Worm (Caenorhabditis elegans) whole organism, L1 larva: ENCODE measurements around the gene gex-2.

Source experiments
- C34B4.2 ChIP-seq: sonication (generic microtip); optimal IDR thresholded peaks from 2 replicates; lab custom pipeline; 2017; ENCODE audit warnings: mild to moderate bottlenecking, missing genetic modification characterization, missing compliant biosample characterization
- Y116A8C.19 ChIP-seq: sonication (generic microtip); optimal IDR thresholded peaks from 2 replicates; lab custom pipeline; 2016; ENCODE audit warnings: missing compliant biosample characterization, missing genetic modification characterization, borderline replicate concordance
- ama-1 ChIP-seq: fragments of 150-350 bp; optimal IDR thresholded peaks from 2 replicates; lab custom pipeline; 2014
- ceh-82 ChIP-seq, 3 experiments: fragments of 150-350 bp in 1 of 3; sonication (generic microtip) in 2 of 3; optimal IDR thresholded peaks; 2 replicates each; lab custom pipeline; 2014 to 2017; ENCODE audit warnings: missing biosample characterization in 3 of 3, missing genetic modification characterization in 3 of 3
- ceh-88 ChIP-seq: fragments of 200-800 bp; sonication (Bioruptor generic); IDR thresholded peaks from 2 replicates; pipeline ENCODE4 v1.3.6; 2022; ENCODE audit warnings: missing genetic modification characterization, missing compliant biosample characterization
- ces-1 ChIP-seq: fragments of 150-350 bp; optimal IDR thresholded peaks from 2 replicates; lab custom pipeline; 2014; ENCODE audit warnings: missing biosample characterization, missing genetic modification reagents, missing genetic modification characterization
- dsc-1 ChIP-seq: sonication (generic microtip); optimal IDR thresholded peaks from 2 replicates; lab custom pipeline; 2016; ENCODE audit warnings: mild to moderate bottlenecking, missing genetic modification characterization, missing compliant biosample characterization
- efl-1 ChIP-seq, 4 experiments: fragments of 150-350 bp; optimal IDR thresholded peaks in 3 of 4; peaks in 1 of 4; 1 replicate in 1 of 4; 2 replicates in 3 of 4; lab custom pipeline; 2014; ENCODE audit warnings: missing biosample characterization in 2 of 4, missing genetic modification characterization in 2 of 4, missing genetic modification reagents in 2 of 4
- egl-13 ChIP-seq: sonication (generic microtip); optimal IDR thresholded peaks from 2 replicates; lab custom pipeline; 2016; ENCODE audit warnings: missing genotype, missing genetic modification reagents, missing genetic modification characterization, missing compliant biosample characterization
- elt-2 ChIP-seq: sonication (generic microtip); optimal IDR thresholded peaks from 2 replicates; lab custom pipeline; 2016; ENCODE audit warnings: missing genetic modification characterization, mild to moderate bottlenecking, inconsistent platforms, missing compliant biosample characterization, missing genetic modification reagents
- ets-5 ChIP-seq: fragments of 200-800 bp; sonication (Bioruptor generic); IDR thresholded peaks from 2 replicates; pipeline ENCODE4 v1.3.6; 2022; ENCODE audit warnings: missing genetic modification characterization, missing compliant biosample characterization
- fkh-8 ChIP-seq: sonication (generic microtip); optimal IDR thresholded peaks from 2 replicates; lab custom pipeline; 2016; ENCODE audit warnings: mild to moderate bottlenecking, missing genetic modification characterization, missing compliant biosample characterization
- fos-1 ChIP-seq: fragments of 150-350 bp; optimal IDR thresholded peaks from 2 replicates; lab custom pipeline; 2014; ENCODE audit warnings: missing biosample characterization, missing genetic modification characterization
- grh-1 ChIP-seq: fragments of 200-800 bp; sonication (Bioruptor generic); IDR thresholded peaks from 2 replicates; pipeline ENCODE4 v1.3.6; 2022; ENCODE audit warnings: missing genetic modification reagents, missing genetic modification characterization, missing compliant biosample characterization
- hlh-4 ChIP-seq: sonication (generic microtip); optimal IDR thresholded peaks from 2 replicates; lab custom pipeline; 2016; ENCODE audit warnings: mild to moderate bottlenecking, missing genetic modification characterization, missing compliant biosample characterization
- jun-1 ChIP-seq: fragments of 150-350 bp; optimal IDR thresholded peaks from 2 replicates; lab custom pipeline; 2014; ENCODE audit warnings: missing biosample characterization, missing genetic modification reagents, missing genetic modification characterization
- lin-13 ChIP-seq: fragments of 150-350 bp; optimal IDR thresholded peaks from 2 replicates; lab custom pipeline; 2014; ENCODE audit warnings: missing biosample characterization, missing genetic modification reagents, missing genetic modification characterization
- lin-14 ChIP-seq: fragments of 200-800 bp; sonication (Bioruptor generic); optimal IDR thresholded peaks from 2 replicates; lab custom pipeline; 2018; ENCODE audit warnings: mild to moderate bottlenecking, missing genetic modification characterization, moderate library complexity, missing compliant biosample characterization
- lin-15B ChIP-seq: fragments of 150-350 bp; sonication (generic microtip); optimal IDR thresholded peaks from 3 replicates; lab custom pipeline; 2014; ENCODE audit warnings: missing biosample characterization, missing genetic modification characterization
- lin-35 ChIP-seq, 2 experiments: fragments of 150-350 bp; optimal IDR thresholded peaks; 2 replicates each; lab custom pipeline; 2014; ENCODE audit warnings: missing biosample characterization in 2 of 2, missing genetic modification characterization in 2 of 2, missing genetic modification reagents in 2 of 2
- mdl-1 ChIP-seq, 2 experiments: fragments of 150-350 bp; optimal IDR thresholded peaks; 2 replicates each; lab custom pipeline; 2014 to 2017; ENCODE audit warnings: missing biosample characterization in 2 of 2, missing genetic modification characterization in 2 of 2, inconsistent platforms in 1 of 2
- mef-2 ChIP-seq: fragments of 150-350 bp; optimal IDR thresholded peaks from 2 replicates; lab custom pipeline; 2014; ENCODE audit warnings: missing biosample characterization, missing genetic modification characterization
- mep-1 ChIP-seq: fragments of 150-350 bp; optimal IDR thresholded peaks from 2 replicates; lab custom pipeline; 2014; ENCODE audit warnings: missing biosample characterization, missing genetic modification characterization
- nhr-19 ChIP-seq: fragments of 200-800 bp; sonication (Bioruptor generic); conservative IDR thresholded peaks from 2 replicates; pipeline ENCODE4 v1.3.6; 2022; ENCODE audit warnings: missing genetic modification characterization, missing compliant biosample characterization
- nhr-20 ChIP-seq: sonication (generic microtip); optimal IDR thresholded peaks from 2 replicates; lab custom pipeline; 2016; ENCODE audit warnings: mild to moderate bottlenecking, missing genetic modification characterization, missing compliant biosample characterization
- nhr-28 ChIP-seq: fragments of 150-350 bp; optimal IDR thresholded peaks from 2 replicates; lab custom pipeline; 2014; ENCODE audit warnings: missing biosample characterization, missing genetic modification characterization
- nhr-71 ChIP-seq: sonication (generic microtip); optimal IDR thresholded peaks from 2 replicates; lab custom pipeline; 2016; ENCODE audit warnings: mild to moderate bottlenecking, missing genetic modification characterization, moderate library complexity, missing compliant biosample characterization
- nhr-77 ChIP-seq: fragments of 150-350 bp; optimal IDR thresholded peaks from 2 replicates; lab custom pipeline; 2014; ENCODE audit warnings: missing biosample characterization, missing genetic modification characterization
- nhr-84 ChIP-seq: sonication (generic microtip); optimal IDR thresholded peaks from 2 replicates; lab custom pipeline; 2017; ENCODE audit warnings: missing biosample characterization, missing genetic modification characterization
- nhr-85 ChIP-seq: sonication (generic microtip); peaks from one replicate; lab custom pipeline; 2016; ENCODE audit warnings: missing genetic modification characterization, inconsistent platforms, missing compliant biosample characterization
- pag-3 ChIP-seq: sonication (generic microtip); optimal IDR thresholded peaks from 2 replicates; lab custom pipeline; 2017; ENCODE audit warnings: missing genetic modification characterization, mild to moderate bottlenecking, missing compliant biosample characterization, antibody characterized with exemption, borderline replicate concordance; ENCODE audit not compliant: insufficient read depth
- pqm-1 ChIP-seq: sonication (generic microtip); optimal IDR thresholded peaks from 3 replicates; lab custom pipeline; 2017; ENCODE audit warnings: missing biosample characterization, missing genetic modification characterization
- snpc-4 ChIP-seq: fragments of 150-350 bp; optimal IDR thresholded peaks from 2 replicates; lab custom pipeline; 2014; ENCODE audit warnings: missing biosample characterization, missing genetic modification characterization
- sox-4 ChIP-seq: sonication (generic microtip); optimal IDR thresholded peaks from 2 replicates; lab custom pipeline; 2016; ENCODE audit warnings: missing genetic modification characterization, missing compliant biosample characterization
- sptf-1 ChIP-seq: fragments of 150-350 bp; optimal IDR thresholded peaks from 2 replicates; lab custom pipeline; 2014; ENCODE audit warnings: missing biosample characterization, missing genetic modification characterization
- tbx-2 ChIP-seq: sonication (generic microtip); optimal IDR thresholded peaks from 2 replicates; lab custom pipeline; 2016; ENCODE audit warnings: missing genetic modification characterization, missing compliant biosample characterization
- tlp-1 ChIP-seq: fragments of 150-350 bp; optimal IDR thresholded peaks from 2 replicates; lab custom pipeline; 2014; ENCODE audit warnings: missing biosample characterization, missing genetic modification characterization
- unc-130 ChIP-seq: fragments of 150-350 bp; optimal IDR thresholded peaks from 2 replicates; lab custom pipeline; 2017; ENCODE audit warnings: missing biosample characterization, missing genetic modification characterization, inconsistent platforms
- unc-86 ChIP-seq: sonication (generic microtip); optimal IDR thresholded peaks from 2 replicates; lab custom pipeline; 2016; ENCODE audit warnings: missing genetic modification characterization, missing compliant biosample characterization
- unc-98 ChIP-seq: fragments of 200-800 bp; sonication (Bioruptor generic); IDR thresholded peaks from 2 replicates; pipeline ENCODE4 v1.3.6; 2022; ENCODE audit warnings: missing genetic modification characterization, missing compliant biosample characterization
- xbp-1 ChIP-seq: sonication (generic microtip); optimal IDR thresholded peaks from 2 replicates; lab custom pipeline; 2016; ENCODE audit warnings: missing genetic modification characterization, missing compliant biosample characterization
- ztf-11 ChIP-seq, 2 experiments: sonication (generic microtip); optimal IDR thresholded peaks; 2 replicates each; lab custom pipeline; 2016 to 2017; ENCODE audit warnings: missing genetic modification characterization in 2 of 2, missing biosample characterization in 1 of 2, missing compliant biosample characterization in 1 of 2

Gene gex-2

DNA sequence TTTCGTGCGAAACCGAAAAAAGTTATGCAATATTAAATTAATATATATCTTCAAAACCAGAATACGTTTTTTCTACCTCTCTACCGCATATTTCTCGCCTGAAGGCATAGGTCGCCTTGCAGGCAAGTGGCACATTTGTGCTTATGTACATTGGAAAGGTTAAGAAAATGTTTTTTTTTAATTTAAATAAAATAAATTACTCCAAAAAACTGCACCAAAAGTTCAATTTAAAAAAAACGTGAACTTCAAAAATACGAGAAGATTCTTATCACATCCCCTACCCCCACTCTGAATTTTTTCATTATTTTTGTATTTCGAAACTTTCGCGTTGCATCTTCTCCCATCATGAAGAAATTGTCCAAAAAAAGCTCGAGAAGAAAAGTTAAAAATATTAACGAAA lies 48.2 kb upstream of the gex-2 start, which contains the start of gene W03G1.2:
Gene W03G1.2, plus strand, starts transcription at position 301 of the 400 bp plus-strand sequence.
- TF ChIP-seq tlp-1 (tag; lab: Kevin White, UChicago): no peak
- TF ChIP-seq, all 84 proteins: peak for 0

- TF ChIP-seq efl-1 (optimal IDR thresholded peaks at IDR 0.05; lab: Kevin White, UChicago) (no peak), efl-1 (GFP tag; optimal IDR thresholded peaks at IDR 0.05 in 1 of 2; lab: Kevin White, UChicago) (peak in 1 of 2 experiments; percentile 64), nhr-77 (tag; lab: Kevin White, UChicago) (no peak)
Measured at ce11 chrIV:531835-532234, 40.7 kb upstream of the gex-2 start, which contains the start of gene glt-7. Gene glt-7 (plus strand): TSS chrIV:532135.

DNA sequence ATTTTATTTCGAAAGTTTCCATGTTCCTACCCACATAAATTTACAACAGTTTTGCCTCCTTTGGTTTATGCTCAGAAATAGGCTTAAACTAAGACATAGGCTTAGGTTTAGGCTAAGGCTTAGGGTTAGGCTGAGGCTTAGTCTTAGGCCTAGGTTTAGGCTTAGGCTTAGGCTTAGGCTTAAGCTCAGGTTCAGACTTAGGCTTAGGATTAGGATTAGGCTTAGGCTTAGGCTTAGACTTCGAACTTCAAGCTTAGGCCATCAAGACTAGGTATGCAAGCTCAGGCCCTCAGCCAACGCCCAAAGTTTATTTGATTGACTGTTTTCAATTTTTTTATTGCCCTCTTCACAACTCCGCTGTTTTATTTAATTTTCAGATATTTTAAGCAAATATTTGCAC lies 26.7 kb upstream of the gex-2 start:
- no peak for TF ChIP-seq unc-98 (GFP tag; lab: Robert Waterston, UW)
- TF ChIP-seq tbx-2 (tag; lab: Kevin White, UChicago): no peak
- no peak for TF ChIP-seq pqm-1 (tag; lab: Kevin White, UChicago)
- no peak for TF ChIP-seq nhr-71 (tag; lab: Kevin White, UChicago)
- no peak for TF ChIP-seq nhr-85 (tag; lab: Kevin White, UChicago)
- no peak for TF ChIP-seq ceh-82 (tag; optimal IDR thresholded peaks at IDR 0.05; lab: Kevin White, UChicago)
- TF ChIP-seq pag-3: no peak
- TF ChIP-seq Y116A8C.19 (tag; lab: Kevin White, UChicago): no peak
- no peak for TF ChIP-seq dsc-1 (tag; lab: Kevin White, UChicago)
- no peak for TF ChIP-seq egl-13 (tag; lab: Kevin White, UChicago)
- no peak for TF ChIP-seq nhr-28 (tag; lab: Kevin White, UChicago)
- TF ChIP-seq jun-1: no peak
- no peak for TF ChIP-seq ets-5
- no peak for TF ChIP-seq unc-130 (tag; lab: Kevin White, UChicago)
- no peak for TF ChIP-seq unc-86
- TF ChIP-seq sox-4 (tag; lab: Kevin White, UChicago): no peak
- no peak for TF ChIP-seq sptf-1 (tag; lab: Kevin White, UChicago)
- no peak for TF ChIP-seq ama-1
- TF ChIP-seq hlh-4: no peak
- TF ChIP-seq snpc-4 (tag; lab: Kevin White, UChicago): no peak

ce11 chrIV:548000-548399 lies 24.6 kb upstream of the gex-2 start, which contains the start of gene F56A11.4:
Gene F56A11.4 (plus strand): TSS chrIV:548300.
- TF ChIP-seq ets-5: no peak
- no peak for TF ChIP-seq tlp-1 (tag; lab: Kevin White, UChicago)
- no peak for TF ChIP-seq fos-1
- no peak for TF ChIP-seq ztf-11 (tag; optimal IDR thresholded peaks at IDR 0.05; lab: Kevin White, UChicago)
- no peak for TF ChIP-seq lin-13 (GFP tag; lab: Kevin White, UChicago)
- TF ChIP-seq ces-1 (GFP tag; lab: Kevin White, UChicago): no peak
- TF ChIP-seq nhr-85 (tag; lab: Kevin White, UChicago): no peak
- no peak for TF ChIP-seq lin-15B (tag; lab: Kevin White, UChicago)
- no peak for TF ChIP-seq nhr-28 (tag; lab: Kevin White, UChicago)

DNA sequence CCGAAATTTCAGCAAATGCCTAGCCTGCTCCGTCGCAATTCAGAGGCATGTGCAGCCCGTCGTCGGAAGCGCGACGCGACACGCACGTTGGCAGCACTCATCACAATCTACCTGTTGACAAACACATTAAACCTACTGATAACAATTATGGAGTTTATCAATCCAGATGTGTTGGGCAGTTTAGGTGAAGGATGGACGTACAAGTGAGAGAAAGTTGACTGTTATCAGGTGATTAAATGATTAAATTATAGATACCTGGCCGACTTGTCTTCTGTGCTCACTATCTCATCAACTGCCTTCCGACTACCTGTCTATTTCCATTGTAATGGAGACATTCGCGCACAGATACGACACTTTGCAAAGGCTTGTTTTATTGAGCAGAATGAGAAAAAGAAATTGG lies 20.6 kb upstream of the gex-2 start:
- TF ChIP-seq ceh-82 (tag; optimal IDR thresholded peaks at IDR 0.05; lab: Kevin White, UChicago): no peak
- peak; percentile 88 for TF ChIP-seq elt-2

DNA sequence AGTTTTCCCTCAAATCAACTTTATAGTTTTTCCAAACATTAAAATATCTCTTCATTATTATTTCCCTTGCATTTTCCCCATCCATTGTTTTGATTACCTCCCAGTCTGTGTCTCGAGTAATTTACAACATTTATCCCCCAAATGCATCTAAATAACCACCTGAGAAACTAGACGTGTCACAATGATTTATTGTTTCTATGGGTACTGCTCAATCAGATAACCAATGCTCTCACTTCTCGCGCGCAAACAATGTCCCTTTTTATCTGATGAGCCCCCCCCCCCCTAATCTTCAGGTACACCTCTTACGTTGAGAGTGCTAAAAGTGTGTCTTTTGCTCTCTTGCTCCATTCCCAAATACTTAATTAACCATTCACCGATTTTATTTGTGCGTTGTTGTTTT lies 18.6 kb upstream of the gex-2 start:
- no peak for TF ChIP-seq mdl-1 (tag; optimal IDR thresholded peaks at IDR 0.05; lab: Kevin White, UChicago)
- no peak for TF ChIP-seq mef-2
- TF ChIP-seq nhr-84 (tag; lab: Kevin White, UChicago): no peak
- no peak for TF ChIP-seq fkh-8 (tag; lab: Kevin White, UChicago)
- no peak for TF ChIP-seq lin-35 (GFP tag; optimal IDR thresholded peaks at IDR 0.05; lab: Kevin White, UChicago)
- TF ChIP-seq ama-1: no peak
- no peak for TF ChIP-seq fos-1
- TF ChIP-seq xbp-1: no peak
- TF ChIP-seq nhr-19 (GFP tag; lab: Robert Waterston, UW): no peak
- TF ChIP-seq mep-1: no peak
- no peak for TF ChIP-seq ceh-88 (GFP tag; lab: Robert Waterston, UW)
- TF ChIP-seq sptf-1 (tag; lab: Kevin White, UChicago): no peak
- TF ChIP-seq nhr-20 (tag; lab: Kevin White, UChicago): no peak
- TF ChIP-seq grh-1 (GFP tag; lab: Robert Waterston, UW): no peak
- no peak for TF ChIP-seq C34B4.2 (tag; lab: Kevin White, UChicago)
- TF ChIP-seq lin-14: no peak
